Fruit fly (Drosophila melanogaster): ENCODE data around the gene CG5177.

- no peak for TF ChIP-seq Ets98B (GFP tag; IDR thresholded peaks at IDR 0.05)
- no peak for TF ChIP-seq D1 (tag; optimal IDR thresholded peaks at IDR 0.05)
- TF ChIP-seq CG9948 (tag; optimal IDR thresholded peaks at IDR 0.05), result no peak
- no peak for TF ChIP-seq CG13204 (GFP tag; optimal IDR thresholded peaks at IDR 0.05)
These were observed 4.0 kb upstream of the CG5177 start, which contains the start of gene CG5171 for dm6 chr2L:7401025-7401424.

Data from whole organism, pupa.